Worm (Caenorhabditis elegans) whole organism, mixed stage, embryonic: ENCODE results near the gene flp-17.
"Not testable (repeated sequence)": the region's sequence is repeated elsewhere in the genome, so short reads cannot be mapped to it uniquely, and the experiment has no call there.

Experiments used
- M03D4.4 ChIP-seq: sonication (generic microtip); optimal IDR thresholded peaks from 2 replicates; lab custom pipeline; 2017; ENCODE audit warnings: mild to moderate bottlenecking, missing genetic modification characterization, missing compliant biosample characterization
- bed-3 ChIP-seq: fragments of 200-800 bp; sonication (Bioruptor generic); optimal IDR thresholded peaks from 3 replicates; lab custom pipeline; 2018; ENCODE audit warnings: mild to moderate bottlenecking, missing genetic modification characterization, moderate library complexity, missing compliant biosample characterization
- blmp-1 ChIP-seq: fragments of 150-350 bp; optimal IDR thresholded peaks from 2 replicates; lab custom pipeline; 2014; ENCODE audit warnings: missing biosample characterization, missing genetic modification characterization
- ceh-39 ChIP-seq: fragments of 150-350 bp; optimal IDR thresholded peaks from 2 replicates; lab custom pipeline; 2014; ENCODE audit warnings: missing biosample characterization, missing genetic modification characterization
- ceh-43 ChIP-seq: fragments of 200-800 bp; sonication (Bioruptor generic); optimal IDR thresholded peaks from 2 replicates; lab custom pipeline; 2018; ENCODE audit warnings: mild to moderate bottlenecking, missing genetic modification characterization, moderate library complexity, missing compliant biosample characterization
- ceh-83 ChIP-seq: fragments of 200-800 bp; sonication (Bioruptor generic); optimal IDR thresholded peaks from 2 replicates; lab custom pipeline; 2018; ENCODE audit warnings: mild to moderate bottlenecking, missing genetic modification characterization, missing compliant biosample characterization
- ces-1 ChIP-seq: fragments of 150-350 bp; optimal IDR thresholded peaks from 2 replicates; lab custom pipeline; 2014; ENCODE audit warnings: missing biosample characterization, missing genetic modification reagents, missing genetic modification characterization
- cnd-1 ChIP-seq: fragments of 200-800 bp; sonication (Bioruptor generic); optimal IDR thresholded peaks from 2 replicates; lab custom pipeline; 2018; ENCODE audit warnings: mild to moderate bottlenecking, missing genetic modification characterization, missing compliant biosample characterization
- drap-1 ChIP-seq: fragments of 200-800 bp; sonication (Bioruptor generic); optimal IDR thresholded peaks from 3 replicates; lab custom pipeline; 2018; ENCODE audit warnings: mild to moderate bottlenecking, missing genetic modification characterization, missing compliant biosample characterization
- elt-3 ChIP-seq: fragments of 150-350 bp; optimal IDR thresholded peaks from 2 replicates; lab custom pipeline; 2014; ENCODE audit warnings: missing biosample characterization, missing genetic modification characterization
- hlh-1 ChIP-seq: fragments of 150-350 bp; optimal IDR thresholded peaks from 2 replicates; lab custom pipeline; 2014; ENCODE audit warnings: missing biosample characterization, missing genetic modification reagents, missing genetic modification characterization
- lsy-2 ChIP-seq: fragments of 150-350 bp; optimal IDR thresholded peaks from 2 replicates; lab custom pipeline; 2014; ENCODE audit warnings: missing biosample characterization, missing genetic modification characterization
- mab-5 ChIP-seq: fragments of 150-350 bp; optimal IDR thresholded peaks from 2 replicates; lab custom pipeline; 2014; ENCODE audit warnings: missing biosample characterization, missing genetic modification characterization
- mls-2 ChIP-seq: sonication (generic microtip); optimal IDR thresholded peaks from 2 replicates; lab custom pipeline; 2016; ENCODE audit warnings: mild to moderate bottlenecking, missing genetic modification characterization, moderate library complexity, missing compliant biosample characterization
- nhr-12 ChIP-seq: fragments of 150-350 bp; optimal IDR thresholded peaks from 2 replicates; lab custom pipeline; 2014; ENCODE audit warnings: missing biosample characterization, missing genetic modification characterization
- nhr-2 ChIP-seq: fragments of 150-350 bp; optimal IDR thresholded peaks from 2 replicates; lab custom pipeline; 2014; ENCODE audit warnings: missing biosample characterization, missing genetic modification characterization
- nhr-237 ChIP-seq: fragments of 150-350 bp; optimal IDR thresholded peaks from 2 replicates; lab custom pipeline; 2014; ENCODE audit warnings: missing biosample characterization, missing genetic modification characterization
- sem-2 ChIP-seq: fragments of 200-800 bp; sonication (Bioruptor generic); optimal IDR thresholded peaks from 2 replicates; lab custom pipeline; 2018; ENCODE audit warnings: mild to moderate bottlenecking, missing genetic modification characterization, missing compliant biosample characterization
- snpc-4 ChIP-seq: fragments of 150-350 bp; optimal IDR thresholded peaks from 2 replicates; lab custom pipeline; 2014; ENCODE audit warnings: missing biosample characterization, missing genetic modification characterization
- sptf-1 ChIP-seq: sonication (generic microtip); optimal IDR thresholded peaks from 2 replicates; lab custom pipeline; 2017; ENCODE audit warnings: mild to moderate bottlenecking, missing genetic modification characterization, moderate library complexity, missing compliant biosample characterization
- tbx-8 ChIP-seq: fragments of 200-800 bp; sonication (Bioruptor generic); optimal IDR thresholded peaks from 2 replicates; lab custom pipeline; 2018; ENCODE audit warnings: mild to moderate bottlenecking, missing genetic modification characterization, moderate library complexity, missing compliant biosample characterization
- unc-120 ChIP-seq: sonication (generic microtip); optimal IDR thresholded peaks from 2 replicates; lab custom pipeline; 2017; ENCODE audit warnings: missing genetic modification characterization, missing compliant biosample characterization; ENCODE audit not compliant: poor library complexity, severe bottlenecking
- unc-39 ChIP-seq: fragments of 150-350 bp; optimal IDR thresholded peaks from 2 replicates; lab custom pipeline; 2014; ENCODE audit warnings: missing biosample characterization, missing genetic modification characterization
- zip-8 ChIP-seq: fragments of 150-350 bp; optimal IDR thresholded peaks from 2 replicates; lab custom pipeline; 2014; ENCODE audit warnings: missing biosample characterization, missing genetic modification characterization
- ztf-11 ChIP-seq: fragments of 150-350 bp; optimal IDR thresholded peaks from 2 replicates; lab custom pipeline; 2014; ENCODE audit warnings: missing biosample characterization, missing genetic modification characterization

The flp-17 gene

ce11 chrIV:17166974-17167373 lies 24.7 kb downstream of the flp-17 start, which contains the start of gene skr-12:
Gene skr-12, plus strand, starts transcription at chrIV:17167274.
- TF ChIP-seq ceh-83 (no peak), nhr-12 (tag; lab: Kevin White, UChicago) (no peak), nhr-2 (tag; lab: Kevin White, UChicago) (no peak), snpc-4 (tag; lab: Kevin White, UChicago) (no peak), nhr-237 (tag; lab: Kevin White, UChicago) (no peak), ceh-43 (GFP tag; lab: Kevin White, UChicago) (no peak), drap-1 (GFP tag; lab: Kevin White, UChicago) (no peak)

ce11 chrIV:17165734-17166133 lies 26.0 kb downstream of the flp-17 start, which contains the start of gene skr-8:
Gene skr-8, minus strand, starts transcription at chrIV:17165834.
- not testable (repeated sequence) for TF ChIP-seq zip-8 (tag; lab: Kevin White, UChicago); hlh-1; bed-3 (GFP tag; lab: Kevin White, UChicago)

- TF ChIP-seq tbx-8; hlh-1; sem-2 (GFP tag; lab: Kevin White, UChicago): not testable (repeated sequence)
- TF ChIP-seq, all 35 proteins: peak for 0; not testable (repeated sequence) for 35
Observed at ce11 chrIV:17163273-17163672, 28.4 kb downstream of the flp-17 start, which contains the start of gene skr-9. Gene skr-9, plus strand, starts transcription at chrIV:17163573.

- TF ChIP-seq elt-3 (tag; lab: Kevin White, UChicago) (no peak), zip-8 (tag; lab: Kevin White, UChicago) (no peak), unc-120 (tag; lab: Kevin White, UChicago) (no peak), ceh-39 (tag; lab: Kevin White, UChicago) (peak; percentile 10), drap-1 (GFP tag; lab: Kevin White, UChicago) (no peak)
Observed at ce11 chrIV:17162515-17162914, 29.2 kb downstream of the flp-17 start, which contains the start of gene skr-13. Gene skr-13, minus strand, starts transcription at chrIV:17162615.

ce11 chrIV:17153002-17153401 lies 38.7 kb downstream of the flp-17 start:
- TF ChIP-seq cnd-1 (tag; lab: Kevin White, UChicago) (no peak), sptf-1 (tag; lab: Kevin White, UChicago) (no peak), hlh-1 (no peak), ceh-83 (no peak), mab-5 (tag; lab: Kevin White, UChicago) (no peak), ztf-11 (no peak), M03D4.4 (no peak)

ce11 chrIV:17150871-17151270 lies 40.8 kb downstream of the flp-17 start, which contains the start of gene Y116A8C.40:
Gene Y116A8C.40, minus strand, starts transcription at chrIV:17150971.
- no peak for TF ChIP-seq ztf-11
- TF ChIP-seq sptf-1 (tag; lab: Kevin White, UChicago) = no peak
- no peak for TF ChIP-seq unc-39 (tag; lab: Kevin White, UChicago)
- TF ChIP-seq ceh-39 (tag; lab: Kevin White, UChicago) = no peak
- no peak for TF ChIP-seq lsy-2 (tag; lab: Kevin White, UChicago)
- TF ChIP-seq zip-8 (tag; lab: Kevin White, UChicago) = no peak
- TF ChIP-seq bed-3 (GFP tag; lab: Kevin White, UChicago) = no peak
- TF ChIP-seq blmp-1 = no peak
- TF ChIP-seq M03D4.4 = no peak
- no peak for TF ChIP-seq ceh-43 (GFP tag; lab: Kevin White, UChicago)
- no peak for TF ChIP-seq hlh-1
- no peak for TF ChIP-seq unc-120 (tag; lab: Kevin White, UChicago)
- TF ChIP-seq, all 35 proteins: peak for 0

ce11 chrIV:17150418-17150817 lies 41.3 kb downstream of the flp-17 start:
- no peak for TF ChIP-seq unc-39 (tag; lab: Kevin White, UChicago)
- TF ChIP-seq ces-1 (GFP tag; lab: Kevin White, UChicago) = no peak
- no peak for TF ChIP-seq mls-2 (tag; lab: Kevin White, UChicago)
- TF ChIP-seq, all 35 proteins: peak for 0
